Fruit fly (Drosophila melanogaster) whole organism, embryonic: ENCODE data around the gene CG11699.

ENCODE experiments used
- Abd-B ChIP-seq: fragments of 200-800 bp; sonication (Bioruptor generic); optimal IDR thresholded peaks from 2 replicates; lab custom pipeline; 2018; ENCODE audit warnings: missing biosample characterization, mild to moderate bottlenecking, missing genetic modification characterization, moderate library complexity
- Atf3 ChIP-seq: fragments of 200-800 bp; sonication (Bioruptor generic); optimal IDR thresholded peaks from 3 replicates; lab custom pipeline; 2016; ENCODE audit warnings: missing biosample characterization, missing genetic modification characterization
- CG10267 ChIP-seq: fragments of 200-800 bp; sonication (Bioruptor generic); optimal IDR thresholded peaks from 2 replicates; lab custom pipeline; 2018; ENCODE audit warnings: missing biosample characterization, mild to moderate bottlenecking, missing genetic modification characterization, moderate library complexity
- CG10959 ChIP-seq: fragments of 200-800 bp; sonication (Bioruptor generic); IDR thresholded peaks from 2 replicates; pipeline ENCODE4 v1.3.6; 2022; ENCODE audit warnings: missing biosample characterization, missing genetic modification characterization
- CG10979 ChIP-seq: fragments of 200-800 bp; sonication (Bioruptor generic); optimal IDR thresholded peaks from 2 replicates; lab custom pipeline; 2018; ENCODE audit warnings: missing biosample characterization, mild to moderate bottlenecking, missing genetic modification characterization, moderate library complexity
- CG11504 ChIP-seq: fragments of 200-800 bp; sonication (Bioruptor generic); optimal IDR thresholded peaks from 3 replicates; lab custom pipeline; 2019; ENCODE audit warnings: missing biosample characterization, mild to moderate bottlenecking, missing genetic modification characterization, moderate library complexity
- CG11560 ChIP-seq: fragments of 200-800 bp; sonication (Bioruptor generic); IDR thresholded peaks from 3 replicates; pipeline ENCODE4 v1.3.6; 2022; ENCODE audit warnings: missing biosample characterization, missing genetic modification characterization
- CG12391 ChIP-seq: fragments of 200-800 bp; sonication (Bioruptor generic); optimal IDR thresholded peaks from 3 replicates; lab custom pipeline; 2018; ENCODE audit warnings: missing biosample characterization, mild to moderate bottlenecking, missing genetic modification characterization, moderate library complexity
- CG13775 ChIP-seq: fragments of 200-800 bp; sonication (Bioruptor generic); optimal IDR thresholded peaks from 3 replicates; lab custom pipeline; 2017; ENCODE audit warnings: missing biosample characterization, mild to moderate bottlenecking, missing genetic modification characterization
- CG14710 ChIP-seq: fragments of 200-800 bp; sonication (Bioruptor generic); optimal IDR thresholded peaks from 3 replicates; lab custom pipeline; 2019; ENCODE audit warnings: missing biosample characterization, mild to moderate bottlenecking, missing genetic modification characterization, moderate library complexity
- CG16815 ChIP-seq: fragments of 200-800 bp; sonication (Bioruptor generic); optimal IDR thresholded peaks from 3 replicates; lab custom pipeline; 2017; ENCODE audit warnings: missing biosample characterization, mild to moderate bottlenecking, missing genetic modification characterization
- CG17328 ChIP-seq: fragments of 200-800 bp; sonication (Bioruptor generic); IDR thresholded peaks from 2 replicates; pipeline ENCODE4 v1.3.6; 2022; ENCODE audit warnings: missing biosample characterization, missing genetic modification characterization
- CG18262 ChIP-seq: fragments of 200-800 bp; optimal IDR thresholded peaks from 3 replicates; lab custom pipeline; 2019; ENCODE audit warnings: missing biosample characterization, mild to moderate bottlenecking, missing genetic modification characterization, moderate library complexity
- CG2120 ChIP-seq: fragments of 200-800 bp; sonication (Bioruptor generic); optimal IDR thresholded peaks from 3 replicates; lab custom pipeline; 2016; ENCODE audit warnings: missing biosample characterization, missing genetic modification characterization
- CG30403 ChIP-seq: fragments of 200-800 bp; sonication (Bioruptor generic); optimal IDR thresholded peaks from 3 replicates; lab custom pipeline; 2016; ENCODE audit warnings: missing biosample characterization, missing genetic modification characterization
- CG6813 ChIP-seq: fragments of 200-800 bp; sonication (Bioruptor generic); optimal IDR thresholded peaks from 2 replicates; lab custom pipeline; 2017; ENCODE audit warnings: missing biosample characterization, missing genetic modification characterization, mild to moderate bottlenecking, moderate library complexity, missing genetic modification reagents
- Chrac-16 ChIP-seq: fragments of 200-800 bp; sonication (Bioruptor generic); optimal IDR thresholded peaks from 3 replicates; lab custom pipeline; 2016; ENCODE audit warnings: missing biosample characterization, missing genetic modification characterization
- CrebB ChIP-seq: fragments of 200-800 bp; sonication (Bioruptor generic); optimal IDR thresholded peaks from 3 replicates; lab custom pipeline; 2018; ENCODE audit warnings: missing biosample characterization, mild to moderate bottlenecking, missing genetic modification characterization
- Med ChIP-seq: fragments of 200-800 bp; sonication (Bioruptor generic); peaks from one replicate; lab custom pipeline; 2016; ENCODE audit warnings: missing biosample characterization, missing genetic modification characterization, mild to moderate bottlenecking, inconsistent platforms, moderate library complexity
- Mrtf ChIP-seq: fragments of 200-800 bp; sonication (Bioruptor generic); IDR thresholded peaks from 3 replicates; pipeline ENCODE4 v1.3.6; 2022; ENCODE audit warnings: missing biosample characterization, missing genetic modification characterization
- Myb ChIP-seq: fragments of 200-800 bp; sonication (Bioruptor generic); optimal IDR thresholded peaks from 2 replicates; lab custom pipeline; 2016; ENCODE audit warnings: missing biosample characterization, missing genetic modification characterization
- Pdp1 ChIP-seq, 2 experiments: fragments of 200-800 bp; sonication (Bioruptor generic); optimal IDR thresholded peaks; 3 replicates each; lab custom pipeline; 2016; ENCODE audit warnings: missing biosample characterization in 2 of 2, missing genetic modification characterization in 2 of 2, mild to moderate bottlenecking in 1 of 2, moderate library complexity in 1 of 2
- Trl ChIP-seq, 3 experiments: fragments of >200 bp in 2 of 3; fragments of 200-800 bp in 1 of 3; sonication (Bioruptor generic) in 1 of 3; optimal IDR thresholded peaks; 2 replicates in 1 of 3; 3 replicates in 2 of 3; lab custom pipeline; 2016 to 2017; ENCODE audit warnings: missing biosample characterization in 1 of 3, missing genetic modification characterization in 1 of 3
- bsh ChIP-seq, 2 experiments: fragments of 200-800 bp; sonication (Bioruptor generic); optimal IDR thresholded peaks; 2 replicates each; lab custom pipeline; 2017 to 2018; ENCODE audit warnings: mild to moderate bottlenecking in 2 of 2, missing biosample characterization in 2 of 2, missing genetic modification characterization in 2 of 2, moderate library complexity in 1 of 2
- chinmo ChIP-seq: fragments of 200-800 bp; sonication (Bioruptor generic); IDR thresholded peaks from 4 replicates; pipeline ENCODE4 v1.3.6; 2022; ENCODE audit warnings: missing biosample characterization, missing genetic modification characterization; ENCODE audit not compliant: partially characterized antibody
- chn ChIP-seq: fragments of 200-800 bp; sonication (Bioruptor generic); optimal IDR thresholded peaks from 2 replicates; lab custom pipeline; 2016; ENCODE audit warnings: missing biosample characterization, missing genetic modification characterization
- ems ChIP-seq: fragments of 200-800 bp; sonication (Bioruptor generic); optimal IDR thresholded peaks from 3 replicates; lab custom pipeline; 2016; ENCODE audit warnings: missing biosample characterization, missing genetic modification characterization
- eve ChIP-seq, 2 experiments: fragments of >200 bp; optimal IDR thresholded peaks; 2 replicates each; lab custom pipeline; 2017; ENCODE audit warnings: missing biosample characterization in 2 of 2, missing genetic modification characterization in 2 of 2
- fd3F ChIP-seq: fragments of 200-800 bp; sonication (Bioruptor generic); optimal IDR thresholded peaks from 2 replicates; lab custom pipeline; 2018; ENCODE audit warnings: missing biosample characterization, mild to moderate bottlenecking, missing genetic modification characterization, moderate library complexity
- fd64A ChIP-seq: fragments of 200-800 bp; sonication (Bioruptor generic); optimal IDR thresholded peaks from 3 replicates; lab custom pipeline; 2018; ENCODE audit warnings: missing biosample characterization, mild to moderate bottlenecking, missing genetic modification characterization
- gcm ChIP-seq: fragments of 200-800 bp; sonication (Bioruptor generic); optimal IDR thresholded peaks from 2 replicates; lab custom pipeline; 2019; ENCODE audit warnings: missing biosample characterization, mild to moderate bottlenecking, missing genetic modification characterization, moderate library complexity
- gsb-n ChIP-seq: fragments of 200-800 bp; sonication (Bioruptor generic); optimal IDR thresholded peaks from 3 replicates; lab custom pipeline; 2018; ENCODE audit warnings: missing biosample characterization, mild to moderate bottlenecking, missing genetic modification characterization
- jing ChIP-seq: fragments of 200-800 bp; sonication (Bioruptor generic); optimal IDR thresholded peaks from 2 replicates; lab custom pipeline; 2018; ENCODE audit warnings: missing biosample characterization, mild to moderate bottlenecking, missing genetic modification characterization
- lbe ChIP-seq: fragments of 200-800 bp; sonication (Bioruptor generic); optimal IDR thresholded peaks from 2 replicates; lab custom pipeline; 2016; ENCODE audit warnings: missing biosample characterization, mild to moderate bottlenecking, missing genetic modification characterization
- nmo ChIP-seq: fragments of 200-800 bp; sonication (Bioruptor generic); optimal IDR thresholded peaks from 2 replicates; lab custom pipeline; 2018; ENCODE audit warnings: missing biosample characterization, mild to moderate bottlenecking, missing genetic modification characterization, moderate library complexity
- nom ChIP-seq: fragments of 200-800 bp; sonication (Bioruptor generic); optimal IDR thresholded peaks from 2 replicates; lab custom pipeline; 2017; ENCODE audit warnings: missing biosample characterization, missing genetic modification characterization, mild to moderate bottlenecking, moderate library complexity, missing genetic modification reagents
- onecut ChIP-seq: fragments of 200-800 bp; sonication (Bioruptor generic); IDR thresholded peaks from 2 replicates; pipeline ENCODE4 v1.3.6; 2022; ENCODE audit warnings: missing biosample characterization, missing genetic modification characterization
- otp ChIP-seq: fragments of 200-800 bp; sonication (Bioruptor generic); IDR thresholded peaks from 3 replicates; pipeline ENCODE4, ENCODE4 v1.3.6; 2022; ENCODE audit warnings: missing biosample characterization, missing genetic modification characterization
- pfk ChIP-seq: fragments of 200-800 bp; sonication (Bioruptor generic); optimal IDR thresholded peaks from 2 replicates; lab custom pipeline; 2018; ENCODE audit warnings: missing biosample characterization, mild to moderate bottlenecking, missing genetic modification characterization, moderate library complexity
- phol ChIP-seq: fragments of 200-800 bp; sonication (Bioruptor generic); optimal IDR thresholded peaks from 3 replicates; lab custom pipeline; 2018; ENCODE audit warnings: missing biosample characterization, mild to moderate bottlenecking, missing genetic modification characterization, moderate library complexity
- prd ChIP-seq, 3 experiments: fragments of >200 bp in 2 of 3; fragments of 200-800 bp in 1 of 3; sonication (Bioruptor generic) in 1 of 3; optimal IDR thresholded peaks in 2 of 3; IDR thresholded peaks in 1 of 3; 2 replicates in 2 of 3; 3 replicates in 1 of 3; pipeline versions ENCODE4 v1.3.6 to Lab custom; 2017 to 2022; ENCODE audit warnings: missing biosample characterization in 1 of 3, missing genetic modification characterization in 1 of 3
- stwl ChIP-seq: fragments of 200-800 bp; sonication (Bioruptor generic); optimal IDR thresholded peaks from 3 replicates; lab custom pipeline; 2018; ENCODE audit warnings: missing biosample characterization, mild to moderate bottlenecking, missing genetic modification characterization, moderate library complexity
- tap ChIP-seq: fragments of 200-800 bp; optimal IDR thresholded peaks from 3 replicates; lab custom pipeline; 2019; ENCODE audit warnings: missing biosample characterization, mild to moderate bottlenecking, missing genetic modification characterization, moderate library complexity
- tll ChIP-seq, 2 experiments: fragments of 200-800 bp in 1 of 2; fragments of >200 bp in 1 of 2; sonication (Bioruptor generic) in 1 of 2; optimal IDR thresholded peaks; 2 replicates each; lab custom pipeline; 2017 to 2019; ENCODE audit warnings: missing biosample characterization in 2 of 2, missing genetic modification characterization in 2 of 2, mild to moderate bottlenecking in 1 of 2, moderate library complexity in 1 of 2
- unpg ChIP-seq: fragments of 200-800 bp; sonication (Bioruptor generic); optimal IDR thresholded peaks from 3 replicates; lab custom pipeline; 2018; ENCODE audit warnings: missing biosample characterization, mild to moderate bottlenecking, missing genetic modification characterization, moderate library complexity
- wor ChIP-seq: fragments of 200-800 bp; sonication (Bioruptor generic); IDR thresholded peaks from 2 replicates; pipeline ENCODE4 v1.3.6; 2022; ENCODE audit warnings: missing biosample characterization, missing genetic modification characterization

The CG11699 gene

DNA sequence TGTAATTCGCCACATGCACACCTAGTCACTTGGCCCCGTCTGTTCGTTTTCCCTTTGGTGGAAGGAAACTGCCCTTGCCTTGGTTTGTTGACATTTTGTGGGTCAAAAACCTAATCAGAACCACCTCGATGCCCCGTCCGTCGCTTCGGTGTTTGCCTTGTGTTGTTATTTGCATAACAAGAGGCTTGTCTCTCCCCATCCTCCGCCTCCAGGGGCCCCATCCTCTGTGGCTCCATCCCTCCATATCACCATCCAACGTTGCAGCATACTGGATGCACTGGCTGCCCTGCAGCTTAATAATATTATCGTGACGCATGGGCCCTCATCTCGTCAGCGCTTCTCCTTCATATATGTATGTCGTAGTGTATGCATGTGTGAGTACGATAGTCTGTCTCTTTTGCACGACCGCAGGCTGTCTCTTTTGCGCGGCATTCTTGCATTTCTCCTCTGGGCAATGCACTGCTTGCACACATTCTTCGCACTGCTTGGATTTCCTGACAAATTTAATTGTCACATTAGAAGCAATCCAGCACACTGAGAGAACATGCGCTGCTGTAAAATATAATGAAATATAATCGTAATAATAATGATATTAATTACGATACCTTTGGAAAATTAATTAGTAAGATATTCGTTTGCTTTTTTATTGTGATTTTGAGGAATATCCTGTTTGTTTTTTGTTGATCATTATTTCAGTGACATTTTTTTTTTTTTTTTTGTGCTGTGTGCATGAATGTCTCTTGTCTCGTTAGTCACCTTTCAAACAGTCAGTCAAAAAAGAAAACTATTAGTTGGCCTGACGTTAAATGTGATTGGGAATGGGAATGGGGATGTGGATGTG is 26.1 kb upstream of the CG11699 start:
- TF ChIP-seq CG12391 (tag; lab: Kevin White, UChicago), result peak; percentile 44
- TF ChIP-seq lbe (GFP tag; lab: Kevin White, UChicago), result no peak
- peak in 1 of 2 experiments; percentile 50 for TF ChIP-seq bsh (GFP tag; optimal IDR thresholded peaks at IDR 0.05; lab: Kevin White, UChicago)
- peak; percentile 27 for TF ChIP-seq CG11504 (tag; lab: Kevin White, UChicago)
- no peak for TF ChIP-seq pfk
- no peak for TF ChIP-seq chinmo (GFP tag; lab: Robert Waterston, UW)
- TF ChIP-seq stwl, result peak; percentile 38
- TF ChIP-seq fd64A (GFP tag; lab: Kevin White, UChicago), result no peak
- no peak for TF ChIP-seq Myb (GFP tag; lab: Kevin White, UChicago)
- TF ChIP-seq fd3F (GFP tag; lab: Kevin White, UChicago), result no peak
- peak in 1 of 2 experiments; percentile 52 for TF ChIP-seq eve (GFP tag; optimal IDR thresholded peaks at IDR 0.05; lab: Kevin White, UChicago)
- TF ChIP-seq chn, result no peak
- TF ChIP-seq CG30403 (GFP tag; lab: Kevin White, UChicago), result peak; percentile 5
- no peak for TF ChIP-seq CG2120 (GFP tag; lab: Kevin White, UChicago)
- TF ChIP-seq CG10959 (GFP tag; lab: Robert Waterston, UW), result peak; percentile 26; the same call in 1 of the 2 replicates
- no peak for TF ChIP-seq Mrtf (GFP tag; lab: Robert Waterston, UW)
- peak in 1 of 2 experiments; percentile 22 for TF ChIP-seq Pdp1 (GFP tag; optimal IDR thresholded peaks at IDR 0.05; lab: Kevin White, UChicago)
- no peak for TF ChIP-seq tap (tag; lab: Kevin White, UChicago)
- TF ChIP-seq otp (GFP tag; lab: Robert Waterston, UW), result 0 out of 3 replicates have a peak, but pooled peaks have one; percentile 17
- peak; percentile 23 for TF ChIP-seq unpg
- peak; percentile 14 for TF ChIP-seq Abd-B (GFP tag; lab: Kevin White, UChicago)
- no peak for TF ChIP-seq jing
- no peak for TF ChIP-seq Atf3 (GFP tag; lab: Kevin White, UChicago)
- TF ChIP-seq CG16815, result peak; percentile 3
- no peak for TF ChIP-seq ems (GFP tag; lab: Kevin White, UChicago)
- TF ChIP-seq phol (tag; lab: Kevin White, UChicago), result peak; percentile 42
- TF ChIP-seq CG10267 (tag; lab: Kevin White, UChicago), result peak; percentile 32
- TF ChIP-seq wor, result no peak
- TF ChIP-seq Chrac-16 (GFP tag; lab: Kevin White, UChicago), result peak; percentile 6
- TF ChIP-seq tll (GFP tag; optimal IDR thresholded peaks at IDR 0.05; lab: Kevin White, UChicago), result no peak
- peak; percentile 63 for TF ChIP-seq CG18262
- peak; percentile 45 for TF ChIP-seq nmo (GFP tag; lab: Kevin White, UChicago)
- TF ChIP-seq CG14710 (tag; lab: Kevin White, UChicago), result peak; percentile 49
- TF ChIP-seq CG11560 (tag; lab: Robert Waterston, UW), result no peak
- TF ChIP-seq CrebB, result no peak
- no peak for TF ChIP-seq prd (optimal IDR thresholded peaks at IDR 0.05; lab: Kevin White, UChicago)
- peak; percentile 24; the same call in 1 of the 3 replicates for TF ChIP-seq prd (GFP tag; IDR thresholded peaks at IDR 0.05; lab: Robert Waterston, UW)
- peak; percentile 51 for TF ChIP-seq CG10979 (tag; lab: Kevin White, UChicago)
- TF ChIP-seq onecut (GFP tag; lab: Robert Waterston, UW), result no peak
- peak; percentile 39 for TF ChIP-seq Med (GFP tag; lab: Kevin White, UChicago)
- TF ChIP-seq nom, result peak; percentile 35
- no peak for TF ChIP-seq gsb-n (tag; lab: Kevin White, UChicago)
- 0 out of 2 replicates have a peak, but pooled peaks have one; percentile 6 for TF ChIP-seq CG17328 (GFP tag; lab: Robert Waterston, UW)
- TF ChIP-seq Trl (optimal IDR thresholded peaks at IDR 0.05; lab: Kevin White, UChicago), result no peak
- no peak for TF ChIP-seq Trl (GFP tag; optimal IDR thresholded peaks at IDR 0.05; lab: Kevin White, UChicago)
- TF ChIP-seq CG6813, result peak; percentile 13
- no peak for TF ChIP-seq CG13775 (GFP tag; lab: Kevin White, UChicago)
- peak; percentile 35 for TF ChIP-seq gcm (GFP tag; lab: Kevin White, UChicago)
